Fruit fly (Drosophila melanogaster): ENCODE measurements around the gene Drsl5.

Drsl5 gene

DNA sequence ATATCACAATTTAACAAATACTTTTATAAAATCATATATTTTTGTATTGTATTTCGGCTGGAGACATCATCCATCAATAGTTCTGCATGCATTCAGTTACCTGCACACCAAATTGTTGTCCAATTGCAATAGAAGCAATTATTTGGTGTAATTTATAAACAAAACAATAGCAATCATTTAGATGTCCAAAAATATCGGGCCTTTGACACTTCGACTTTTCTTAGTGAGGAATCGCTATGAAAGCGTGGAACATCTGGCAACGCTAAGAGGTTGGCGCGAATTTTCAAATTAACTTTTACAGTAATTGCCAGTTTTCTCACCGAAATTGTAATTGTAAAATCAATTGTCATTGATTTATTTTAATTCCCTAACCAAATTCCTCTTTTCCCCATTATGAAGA lies 18.2 kb downstream of the Drsl5 start, which contains the start of gene CG14969 (continued):
- TF ChIP-seq CG32264 (GFP tag; optimal IDR thresholded peaks at IDR 0.05) = no peak

DNA sequence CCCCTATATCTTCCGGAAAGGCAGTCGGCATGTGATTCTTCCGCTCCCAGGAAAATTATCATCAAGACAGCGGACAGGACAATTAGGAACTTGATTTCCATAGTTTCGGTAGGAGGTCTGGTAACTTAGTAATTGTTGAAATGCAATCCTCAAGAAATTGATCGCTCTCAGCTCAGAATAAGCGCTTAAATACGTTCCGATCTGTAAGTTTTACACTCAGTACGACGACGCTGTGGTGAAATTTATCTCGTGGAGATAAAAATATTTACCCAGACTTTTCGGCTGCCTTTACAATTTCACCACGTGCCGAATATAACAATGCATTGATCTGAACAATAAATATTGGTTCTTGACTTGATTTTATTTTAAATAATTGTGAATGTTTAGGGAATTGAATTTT lies 19.1 kb downstream of the Drsl5 start, which contains the start of gene Drsl1:
Drsl1 (minus strand) TSS at position 101 of the 400 bp plus-strand sequence.
- TF ChIP-seq usp (GFP tag; optimal IDR thresholded peaks at IDR 0.05) (no peak), br (GFP tag; optimal IDR thresholded peaks at IDR 0.05) (no peak), dsf (GFP tag; optimal IDR thresholded peaks at IDR 0.05; ENCODE audit: borderline replicate concordance) (no peak), GATAd (GFP tag; optimal IDR thresholded peaks at IDR 0.05) (no peak), pan (optimal IDR thresholded peaks at IDR 0.05) (no peak), OdsH (GFP tag; optimal IDR thresholded peaks at IDR 0.05) (no peak), Abd-B (GFP tag; optimal IDR thresholded peaks at IDR 0.05) (no peak), brk (GFP tag; optimal IDR thresholded peaks at IDR 0.05) (no peak), Sp1 (GFP tag; optimal IDR thresholded peaks at IDR 0.05) (no peak), psq (GFP tag; optimal IDR thresholded peaks at IDR 0.05) (no peak), dmrt93B (GFP tag; optimal IDR thresholded peaks at IDR 0.05) (no peak), Mio (GFP tag; optimal IDR thresholded peaks at IDR 0.05) (no peak), HLH106 (tag; optimal IDR thresholded peaks at IDR 0.05) (no peak), Vsx2 (GFP tag; optimal IDR thresholded peaks at IDR 0.05; ENCODE audit: partially characterized antibody) (no peak), jim (GFP tag; optimal IDR thresholded peaks at IDR 0.05) (no peak), tai (GFP tag; optimal IDR thresholded peaks at IDR 0.05) (no peak), N (GFP tag; optimal IDR thresholded peaks at IDR 0.05) (no peak)

- TF ChIP-seq usp (GFP tag; optimal IDR thresholded peaks at IDR 0.05) = no peak
- TF ChIP-seq HLH106 (tag; optimal IDR thresholded peaks at IDR 0.05) = peak; percentile 23
- no peak for TF ChIP-seq Rel (GFP tag; optimal IDR thresholded peaks at IDR 0.05)
- TF ChIP-seq Rel (tag; optimal IDR thresholded peaks at IDR 0.05) = peak; percentile 27
- TF ChIP-seq Myc (optimal IDR thresholded peaks at IDR 0.05) = no peak
- TF ChIP-seq pan (optimal IDR thresholded peaks at IDR 0.05) = no peak
- TF ChIP-seq jim (GFP tag; optimal IDR thresholded peaks at IDR 0.05) = peak; percentile 80
- TF ChIP-seq Hr83 (GFP tag; optimal IDR thresholded peaks at IDR 0.05; ENCODE audit: poor library complexity, severe bottlenecking) = peak; percentile 67
- no peak for TF ChIP-seq CrebA (GFP tag; optimal IDR thresholded peaks at IDR 0.05; ENCODE audit: borderline replicate concordance)
- TF ChIP-seq Hnf4 (GFP tag; optimal IDR thresholded peaks at IDR 0.05) = peak; percentile 16
- TF ChIP-seq Vsx2 (GFP tag; optimal IDR thresholded peaks at IDR 0.05; ENCODE audit: partially characterized antibody) = peak; percentile 52
- no peak for TF ChIP-seq N (GFP tag; optimal IDR thresholded peaks at IDR 0.05)
- peak; percentile 47 for TF ChIP-seq Sp1 (GFP tag; optimal IDR thresholded peaks at IDR 0.05)
- TF ChIP-seq sv (GFP tag; optimal IDR thresholded peaks at IDR 0.05) = peak; percentile 19
- TF ChIP-seq GATAd (GFP tag; optimal IDR thresholded peaks at IDR 0.05) = no peak
- peak; percentile 13 for TF ChIP-seq h (GFP tag; optimal IDR thresholded peaks at IDR 0.05)
- peak; percentile 59 for TF ChIP-seq Dif (GFP tag; optimal IDR thresholded peaks at IDR 0.05; ENCODE audit: partially characterized antibody)
- TF ChIP-seq rgr (GFP tag; optimal IDR thresholded peaks at IDR 0.05) = peak; percentile 19
Observed at dm6 chr3L:3336368-3337164, 20.0 kb downstream of the Drsl5 start, which contains the start of the genes Drsl6 and kst. TSS of gene Drsl6 (minus strand) at chr3L:3336418. TSS of gene kst (plus strand) at chr3L:3336860.

DNA sequence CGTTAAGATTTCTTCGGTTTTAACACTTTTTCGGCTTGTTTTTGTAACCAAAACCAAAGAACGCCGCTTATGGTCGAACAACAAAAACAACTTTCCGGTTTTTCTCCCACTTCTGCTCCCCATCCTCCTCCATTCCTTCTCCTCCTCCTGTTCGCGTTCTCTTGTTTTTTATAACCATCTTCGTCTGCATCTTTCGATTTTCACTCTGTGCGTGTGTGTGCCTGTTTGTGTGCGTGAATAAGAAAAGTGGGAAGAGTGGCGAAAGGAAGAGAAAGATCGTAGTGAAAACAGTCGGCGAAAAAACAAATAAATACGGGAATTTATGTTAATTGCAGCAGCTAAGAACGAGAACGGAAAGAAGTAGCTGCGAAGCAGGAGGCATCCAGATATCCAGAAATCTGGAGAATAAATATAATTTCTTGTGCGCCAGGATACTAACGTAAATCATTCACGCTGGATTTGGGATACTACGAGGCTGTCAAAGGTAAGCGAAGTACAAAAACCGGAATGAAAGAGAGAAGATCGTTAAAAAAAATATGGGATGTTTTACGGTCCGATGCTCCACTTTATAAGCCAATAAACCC lies 20.9 kb downstream of the Drsl5 start:
- TF ChIP-seq Jra (GFP tag; optimal IDR thresholded peaks at IDR 0.05) = no peak
- TF ChIP-seq psq (GFP tag; optimal IDR thresholded peaks at IDR 0.05) = peak; percentile 99
- peak; percentile 29 for TF ChIP-seq Vsx2 (GFP tag; optimal IDR thresholded peaks at IDR 0.05; ENCODE audit: partially characterized antibody)

DNA sequence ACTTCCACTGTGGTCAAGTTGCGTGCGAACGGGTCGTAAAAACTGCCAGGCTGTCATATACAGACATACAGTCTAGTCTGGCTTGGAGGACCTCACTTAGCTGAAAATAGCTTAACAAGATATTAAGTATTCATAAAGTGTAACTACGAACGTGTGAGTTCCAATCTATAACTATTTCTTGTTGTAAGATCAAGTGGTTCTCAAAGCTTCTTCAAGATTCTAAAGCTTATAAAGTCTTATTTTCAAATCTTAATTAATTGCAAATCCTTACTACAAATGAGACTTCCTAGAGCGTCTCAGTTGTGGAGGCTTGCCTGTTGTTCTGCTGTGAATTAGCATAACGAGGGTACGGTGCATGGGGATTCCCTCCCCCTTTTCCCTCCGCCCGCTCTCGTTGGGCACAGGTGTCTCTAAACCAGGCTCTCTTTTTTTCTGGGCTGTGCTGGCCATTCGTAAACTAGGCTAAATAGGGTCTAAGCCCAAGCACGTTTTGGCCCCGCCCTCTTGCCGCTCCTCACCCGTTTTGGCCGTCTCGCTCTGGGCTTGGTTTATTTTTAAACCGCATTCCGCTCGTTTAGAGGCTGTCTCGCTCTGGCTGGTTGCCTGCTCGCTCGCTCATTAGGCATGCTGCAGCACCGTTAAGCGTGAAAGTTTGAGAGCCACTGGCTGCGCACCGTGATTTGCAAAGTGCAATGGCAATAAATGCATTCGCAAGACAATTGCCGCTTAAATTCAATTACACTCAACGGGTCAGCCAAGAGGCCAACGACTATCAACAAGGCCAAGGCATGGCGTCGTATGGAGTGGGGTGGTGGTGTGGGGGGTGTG lies 21.7 kb downstream of the Drsl5 start:
- TF ChIP-seq Hnf4 (GFP tag; optimal IDR thresholded peaks at IDR 0.05) = no peak
- TF ChIP-seq Abd-B (GFP tag; optimal IDR thresholded peaks at IDR 0.05) = no peak
- TF ChIP-seq CG32264 (GFP tag; optimal IDR thresholded peaks at IDR 0.05) = no peak
- no peak for TF ChIP-seq usp (GFP tag; optimal IDR thresholded peaks at IDR 0.05)
- TF ChIP-seq CrebA (GFP tag; optimal IDR thresholded peaks at IDR 0.05; ENCODE audit: borderline replicate concordance) = no peak

All from whole organism, wandering third instar larva.